Worm (Caenorhabditis elegans) whole organism, L3 larva: ENCODE data around the gene srz-63.

Experiments
- R02D3.7 ChIP-seq: fragments of 150-350 bp; optimal IDR thresholded peaks from 2 replicates; lab custom pipeline; 2014; ENCODE audit warnings: missing biosample characterization, missing genetic modification characterization
- ZK546.5 ChIP-seq: sonication (generic microtip); optimal IDR thresholded peaks from 2 replicates; lab custom pipeline; 2017; ENCODE audit warnings: missing biosample characterization, missing genetic modification characterization
- aly-2 ChIP-seq: fragments of 150-350 bp; optimal IDR thresholded peaks from 2 replicates; lab custom pipeline; 2014; ENCODE audit warnings: missing biosample characterization, missing genetic modification characterization
- ama-1 ChIP-seq: fragments of 150-350 bp; optimal IDR thresholded peaks from 2 replicates; lab custom pipeline; 2018
- ceh-16 ChIP-seq: sonication (generic microtip); optimal IDR thresholded peaks from 2 replicates; lab custom pipeline; 2017; ENCODE audit warnings: missing biosample characterization, missing genetic modification characterization
- ceh-28 ChIP-seq: fragments of 150-350 bp; optimal IDR thresholded peaks from 2 replicates; lab custom pipeline; 2014; ENCODE audit warnings: missing biosample characterization, missing genetic modification reagents, missing genetic modification characterization
- ceh-82 ChIP-seq: fragments of 150-350 bp; optimal IDR thresholded peaks from 2 replicates; lab custom pipeline; 2014; ENCODE audit warnings: missing biosample characterization, missing genetic modification characterization
- ceh-9 ChIP-seq: sonication (generic microtip); optimal IDR thresholded peaks from 2 replicates; lab custom pipeline; 2018; ENCODE audit warnings: missing biosample characterization, missing genetic modification characterization
- daf-12 ChIP-seq: fragments of 150-350 bp; optimal IDR thresholded peaks from 2 replicates; lab custom pipeline; 2014; ENCODE audit warnings: missing biosample characterization, missing genetic modification reagents, missing genetic modification characterization
- egl-27 ChIP-seq: sonication (generic microtip); optimal IDR thresholded peaks from 4 replicates; lab custom pipeline; 2017; ENCODE audit warnings: missing biosample characterization, missing genetic modification reagents, missing genetic modification characterization
- egl-5 ChIP-seq: fragments of 150-350 bp; optimal IDR thresholded peaks from 2 replicates; lab custom pipeline; 2017; ENCODE audit warnings: missing biosample characterization, missing genetic modification reagents, missing genetic modification characterization, inconsistent platforms
- elt-1 ChIP-seq: fragments of 150-350 bp; optimal IDR thresholded peaks from 2 replicates; lab custom pipeline; 2014; ENCODE audit warnings: missing biosample characterization, missing genetic modification characterization
- elt-2 ChIP-seq: sonication (generic microtip); optimal IDR thresholded peaks from 2 replicates; lab custom pipeline; 2016; ENCODE audit warnings: missing genetic modification reagents, mild to moderate bottlenecking, missing genetic modification characterization, missing compliant biosample characterization
- elt-3 ChIP-seq, 3 experiments: fragments of 150-350 bp in 1 of 3; sonication (generic microtip) in 2 of 3; optimal IDR thresholded peaks; 2 replicates in 2 of 3; 4 replicates in 1 of 3; lab custom pipeline; 2014 to 2017; ENCODE audit warnings: missing biosample characterization in 3 of 3, missing genetic modification characterization in 3 of 3
- eor-1 ChIP-seq, 2 experiments: fragments of 150-350 bp; optimal IDR thresholded peaks; 2 replicates each; lab custom pipeline; 2014 to 2018; ENCODE audit warnings: missing biosample characterization in 2 of 2, missing genetic modification characterization in 2 of 2
- fkh-10 ChIP-seq: sonication (generic microtip); optimal IDR thresholded peaks from 2 replicates; lab custom pipeline; 2017; ENCODE audit warnings: missing biosample characterization, missing genetic modification reagents, missing genetic modification characterization
- fkh-2 ChIP-seq: fragments of 150-350 bp; optimal IDR thresholded peaks from 2 replicates; lab custom pipeline; 2014; ENCODE audit warnings: missing biosample characterization, missing genetic modification reagents, missing genetic modification characterization
- fos-1 ChIP-seq: fragments of 150-350 bp; optimal IDR thresholded peaks from 2 replicates; lab custom pipeline; 2014; ENCODE audit warnings: missing biosample characterization, missing genetic modification characterization
- hmg-11 ChIP-seq: sonication (generic microtip); optimal IDR thresholded peaks from 2 replicates; lab custom pipeline; 2016; ENCODE audit warnings: missing genetic modification characterization, missing compliant biosample characterization
- jun-1 ChIP-seq: fragments of 150-350 bp; optimal IDR thresholded peaks from 2 replicates; lab custom pipeline; 2014; ENCODE audit warnings: missing biosample characterization, missing genetic modification reagents, missing genetic modification characterization
- lin-15B ChIP-seq: fragments of 150-350 bp; optimal IDR thresholded peaks from 2 replicates; lab custom pipeline; 2014; ENCODE audit warnings: missing biosample characterization, missing genetic modification characterization
- lin-39 ChIP-seq: fragments of 150-350 bp; optimal IDR thresholded peaks from 2 replicates; lab custom pipeline; 2018; ENCODE audit warnings: missing biosample characterization, missing genetic modification reagents, missing genetic modification characterization
- lsy-12 ChIP-seq: sonication (generic microtip); optimal IDR thresholded peaks from 2 replicates; lab custom pipeline; 2016; ENCODE audit warnings: mild to moderate bottlenecking, missing genetic modification characterization, missing compliant biosample characterization
- mdl-1 ChIP-seq: fragments of 150-350 bp; optimal IDR thresholded peaks from 2 replicates; lab custom pipeline; 2014; ENCODE audit warnings: missing biosample characterization, missing genetic modification characterization
- mml-1 ChIP-seq: fragments of 150-350 bp; sonication (generic microtip); optimal IDR thresholded peaks from 3 replicates; lab custom pipeline; 2014; ENCODE audit warnings: missing biosample characterization, missing genetic modification characterization
- nfya-1 ChIP-seq: sonication (generic microtip); optimal IDR thresholded peaks from 2 replicates; lab custom pipeline; 2017; ENCODE audit warnings: missing genetic modification characterization, mild to moderate bottlenecking, missing compliant biosample characterization, antibody characterized with exemption, moderate library complexity; ENCODE audit not compliant: insufficient read depth
- nhr-11 ChIP-seq: fragments of 150-350 bp; optimal IDR thresholded peaks from 2 replicates; lab custom pipeline; 2014; ENCODE audit warnings: missing biosample characterization, missing genetic modification characterization
- nhr-12 ChIP-seq: fragments of 150-350 bp; optimal IDR thresholded peaks from 2 replicates; lab custom pipeline; 2014; ENCODE audit warnings: missing biosample characterization, missing genetic modification characterization
- nhr-23 ChIP-seq: fragments of 150-350 bp; optimal IDR thresholded peaks from 2 replicates; lab custom pipeline; 2014; ENCODE audit warnings: missing biosample characterization, missing genetic modification reagents, missing genetic modification characterization
- nhr-237 ChIP-seq: fragments of 150-350 bp; optimal IDR thresholded peaks from 2 replicates; lab custom pipeline; 2014; ENCODE audit warnings: missing biosample characterization, missing genetic modification characterization
- nhr-25 ChIP-seq: sonication (generic microtip); optimal IDR thresholded peaks from 2 replicates; lab custom pipeline; 2017; ENCODE audit warnings: missing biosample characterization, missing genetic modification characterization
- nhr-28 ChIP-seq: fragments of 150-350 bp; optimal IDR thresholded peaks from 2 replicates; lab custom pipeline; 2014; ENCODE audit warnings: missing biosample characterization, missing genetic modification characterization
- nhr-43 ChIP-seq: sonication (generic microtip); optimal IDR thresholded peaks from 2 replicates; lab custom pipeline; 2016; ENCODE audit warnings: mild to moderate bottlenecking, missing genetic modification characterization, missing compliant biosample characterization; ENCODE audit not compliant: poor library complexity, severe bottlenecking
- nhr-67 ChIP-seq: fragments of 150-350 bp; optimal IDR thresholded peaks from 2 replicates; lab custom pipeline; 2014; ENCODE audit warnings: missing biosample characterization, missing genetic modification characterization
- nhr-76 ChIP-seq: fragments of 150-350 bp; sonication (generic microtip); optimal IDR thresholded peaks from 5 replicates; lab custom pipeline; 2014; ENCODE audit warnings: missing biosample characterization, missing genetic modification characterization
- nhr-77 ChIP-seq: fragments of 150-350 bp; optimal IDR thresholded peaks from 2 replicates; lab custom pipeline; 2014; ENCODE audit warnings: missing biosample characterization, missing genetic modification characterization
- pha-4 ChIP-seq: fragments of 150-350 bp; optimal IDR thresholded peaks from 2 replicates; lab custom pipeline; 2014; ENCODE audit warnings: missing biosample characterization, missing genetic modification reagents, missing genetic modification characterization
- pqm-1 ChIP-seq: fragments of 150-350 bp; optimal IDR thresholded peaks from 2 replicates; lab custom pipeline; 2017; ENCODE audit warnings: missing biosample characterization, missing genetic modification characterization, inconsistent platforms
- sea-2 ChIP-seq: fragments of 150-350 bp; sonication (generic microtip); optimal IDR thresholded peaks from 4 replicates; lab custom pipeline; 2014; ENCODE audit warnings: missing biosample characterization, missing genetic modification reagents, missing genetic modification characterization
- skn-1 ChIP-seq: fragments of 150-350 bp; optimal IDR thresholded peaks from 2 replicates; lab custom pipeline; 2014; ENCODE audit warnings: missing biosample characterization, missing genetic modification characterization
- snpc-4 ChIP-seq: fragments of 150-350 bp; optimal IDR thresholded peaks from 2 replicates; lab custom pipeline; 2014; ENCODE audit warnings: missing biosample characterization, missing genetic modification characterization
- tbx-2 ChIP-seq: sonication (generic microtip); optimal IDR thresholded peaks from 2 replicates; lab custom pipeline; 2016; ENCODE audit warnings: mild to moderate bottlenecking, missing genetic modification characterization, missing compliant biosample characterization
- unc-39 ChIP-seq: sonication (generic microtip); optimal IDR thresholded peaks from 4 replicates; lab custom pipeline; 2017; ENCODE audit warnings: missing biosample characterization, missing genetic modification characterization
- unc-62 ChIP-seq: fragments of 150-350 bp; sonication (generic microtip); optimal IDR thresholded peaks from 4 replicates; lab custom pipeline; 2014; ENCODE audit warnings: missing biosample characterization, missing genetic modification reagents, missing genetic modification characterization
- zag-1 ChIP-seq: fragments of 150-350 bp; optimal IDR thresholded peaks from 2 replicates; lab custom pipeline; 2014; ENCODE audit warnings: missing biosample characterization, missing genetic modification characterization
- ztf-11 ChIP-seq: fragments of 150-350 bp; optimal IDR thresholded peaks from 2 replicates; lab custom pipeline; 2014; ENCODE audit warnings: missing biosample characterization, missing genetic modification characterization
- ztf-4 ChIP-seq: fragments of 150-350 bp; optimal IDR thresholded peaks from 2 replicates; lab custom pipeline; 2014; ENCODE audit warnings: missing biosample characterization, missing genetic modification characterization

Gene srz-63

DNA sequence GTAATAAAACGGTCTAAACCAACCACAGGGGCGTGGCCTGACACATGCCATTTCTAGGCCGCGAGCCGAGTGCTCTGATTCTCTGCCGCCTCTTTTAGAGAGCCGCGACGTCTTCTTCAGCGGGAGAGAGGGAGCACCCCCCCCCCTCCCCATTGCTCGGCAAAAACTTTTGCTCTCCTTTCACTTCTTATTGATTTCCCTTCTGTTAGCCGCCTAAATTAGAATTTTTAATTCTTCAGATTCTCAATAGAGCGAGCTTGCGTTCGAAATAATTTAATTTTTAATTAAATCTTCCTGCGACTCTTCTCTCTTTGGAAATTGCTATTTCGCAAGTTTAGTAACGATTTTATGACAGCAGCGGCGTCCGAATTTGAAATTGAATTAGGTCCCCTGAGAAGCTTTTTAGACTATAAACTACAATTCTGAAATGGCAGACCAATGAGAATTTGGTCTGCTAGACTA lies 44.8 kb downstream of the srz-63 start:
- no peak for TF ChIP-seq sea-2
- no peak for TF ChIP-seq nhr-67 (tag; lab: Kevin White, UChicago)
- no peak for TF ChIP-seq pqm-1 (tag; lab: Kevin White, UChicago)
- TF ChIP-seq ceh-28 (tag; lab: Kevin White, UChicago), result peak; percentile 10
- TF ChIP-seq nhr-77 (tag; lab: Kevin White, UChicago), result no peak
- TF ChIP-seq zag-1 (tag; lab: Kevin White, UChicago), result no peak
- TF ChIP-seq nhr-23 (tag; lab: Kevin White, UChicago), result no peak
- no peak for TF ChIP-seq ztf-4 (tag; lab: Kevin White, UChicago)
- no peak for TF ChIP-seq nhr-237 (tag; lab: Kevin White, UChicago)
- TF ChIP-seq pha-4 (tag; lab: Kevin White, UChicago), result no peak
- no peak for TF ChIP-seq elt-1 (tag; lab: Kevin White, UChicago)
- peak; percentile 40 for TF ChIP-seq hmg-11 (tag; lab: Kevin White, UChicago)
- no peak for TF ChIP-seq unc-62 (GFP tag; lab: Kevin White, UChicago)
- no peak for TF ChIP-seq nhr-11 (tag; lab: Kevin White, UChicago)
- TF ChIP-seq mdl-1 (tag; lab: Kevin White, UChicago), result no peak
- no peak for TF ChIP-seq ceh-9 (tag; lab: Kevin White, UChicago)
- TF ChIP-seq unc-39, result no peak
- TF ChIP-seq lin-39 (tag; lab: Kevin White, UChicago), result peak; percentile 52
- no peak for TF ChIP-seq tbx-2 (tag; lab: Kevin White, UChicago)
- TF ChIP-seq ceh-82 (tag; lab: Kevin White, UChicago), result no peak
- no peak for TF ChIP-seq nhr-25 (tag; lab: Kevin White, UChicago)
- TF ChIP-seq eor-1 (tag; optimal IDR thresholded peaks at IDR 0.05; lab: Kevin White, UChicago), result no peak
- no peak for TF ChIP-seq fos-1
- TF ChIP-seq aly-2, result no peak
- TF ChIP-seq elt-2 (tag; lab: Kevin White, UChicago), result no peak
- no peak for TF ChIP-seq ztf-11 (tag; lab: Kevin White, UChicago)
- TF ChIP-seq lsy-12 (tag; lab: Kevin White, UChicago), result peak; percentile 71
- no peak for TF ChIP-seq skn-1
- TF ChIP-seq lin-15B (tag; lab: Kevin White, UChicago), result peak; percentile 58
- TF ChIP-seq ceh-16 (tag; lab: Kevin White, UChicago), result no peak
- no peak for TF ChIP-seq elt-3 (tag; optimal IDR thresholded peaks at IDR 0.05; lab: Kevin White, UChicago)
- no peak for TF ChIP-seq R02D3.7 (tag; lab: Kevin White, UChicago)
- no peak for TF ChIP-seq jun-1 (tag; lab: Kevin White, UChicago)
- TF ChIP-seq snpc-4, result no peak
- TF ChIP-seq ama-1, result no peak
- TF ChIP-seq nhr-28 (tag; lab: Kevin White, UChicago), result no peak
- TF ChIP-seq egl-27 (tag; lab: Kevin White, UChicago), result no peak
- TF ChIP-seq nhr-43 (tag; lab: Kevin White, UChicago), result no peak
- TF ChIP-seq ZK546.5 (tag; lab: Kevin White, UChicago), result peak; percentile 29
- no peak for TF ChIP-seq daf-12 (tag; lab: Kevin White, UChicago)
- peak; percentile 48 for TF ChIP-seq nfya-1
- no peak for TF ChIP-seq nhr-12 (tag; lab: Kevin White, UChicago)
- no peak for TF ChIP-seq nhr-76 (tag; lab: Kevin White, UChicago)
- TF ChIP-seq fkh-10 (GFP tag; lab: Kevin White, UChicago), result peak; percentile 6
- no peak for TF ChIP-seq mml-1
- TF ChIP-seq egl-5, result no peak
- no peak for TF ChIP-seq fkh-2 (tag; lab: Kevin White, UChicago)
